Fruit fly (Drosophila melanogaster) whole organism, embryonic: Measurements from ENCODE around the gene CG6012.

Experiments used
- Adf1 ChIP-seq: fragments of 200-800 bp; sonication (Bioruptor generic); IDR thresholded peaks from 2 replicates; pipeline ENCODE4 v1.3.6; 2022; ENCODE audit warnings: missing biosample characterization, missing genetic modification characterization
- CG11695 ChIP-seq: fragments of 200-800 bp; sonication (Bioruptor generic); IDR thresholded peaks from 3 replicates; pipeline ENCODE4 v1.3.6; 2022; ENCODE audit warnings: missing biosample characterization, missing genetic modification characterization
- CG12071 ChIP-seq: fragments of 200-800 bp; sonication (Bioruptor generic); optimal IDR thresholded peaks from 3 replicates; lab custom pipeline; 2018; ENCODE audit warnings: missing biosample characterization, mild to moderate bottlenecking, missing genetic modification characterization
- CG12942 ChIP-seq: fragments of 200-800 bp; sonication (Bioruptor generic); optimal IDR thresholded peaks from 3 replicates; lab custom pipeline; 2016; ENCODE audit warnings: missing biosample characterization, missing genetic modification characterization
- CG13287 ChIP-seq: fragments of 200-800 bp; sonication (Bioruptor generic); IDR thresholded peaks from 2 replicates; pipeline ENCODE4 v1.3.6; 2022; ENCODE audit warnings: missing biosample characterization, missing genetic modification characterization; ENCODE audit not compliant: partially characterized antibody
- CG13775 ChIP-seq: fragments of 200-800 bp; sonication (Bioruptor generic); optimal IDR thresholded peaks from 3 replicates; lab custom pipeline; 2017; ENCODE audit warnings: missing biosample characterization, mild to moderate bottlenecking, missing genetic modification characterization
- CG14667 ChIP-seq: fragments of 200-800 bp; sonication (Bioruptor generic); IDR thresholded peaks from 2 replicates; pipeline ENCODE4 v1.3.6; 2022; ENCODE audit warnings: missing biosample characterization, missing genetic modification characterization
- CG14860 ChIP-seq: fragments of 200-800 bp; sonication (Bioruptor generic); IDR thresholded peaks from 3 replicates; pipeline ENCODE4 v1.3.6; 2022; ENCODE audit warnings: missing biosample characterization, missing genetic modification characterization; ENCODE audit not compliant: partially characterized antibody
- CG15514 ChIP-seq: fragments of 200-800 bp; sonication (Bioruptor generic); optimal IDR thresholded peaks from 3 replicates; lab custom pipeline; 2017; ENCODE audit warnings: missing biosample characterization, missing genetic modification characterization, mild to moderate bottlenecking, moderate library complexity, missing genetic modification reagents
- CG16779 ChIP-seq: fragments of 200-800 bp; sonication (Bioruptor generic); IDR thresholded peaks from 2 replicates; pipeline ENCODE4 v1.3.6; 2022; ENCODE audit warnings: missing biosample characterization, missing genetic modification characterization
- CG17568 ChIP-seq: fragments of 200-800 bp; sonication (Bioruptor generic); optimal IDR thresholded peaks from 2 replicates; lab custom pipeline; 2018; ENCODE audit warnings: missing biosample characterization, mild to moderate bottlenecking, missing genetic modification characterization, moderate library complexity
- CG17829 ChIP-seq: fragments of 200-800 bp; optimal IDR thresholded peaks from 2 replicates; lab custom pipeline; 2019; ENCODE audit warnings: missing biosample characterization, mild to moderate bottlenecking, missing genetic modification characterization, moderate library complexity
- CG18599 ChIP-seq: fragments of 200-800 bp; sonication (Bioruptor generic); optimal IDR thresholded peaks from 3 replicates; lab custom pipeline; 2017; ENCODE audit warnings: missing biosample characterization, missing genetic modification characterization, mild to moderate bottlenecking, moderate library complexity, missing genetic modification reagents
- CG2129 ChIP-seq: fragments of 200-800 bp; sonication (Bioruptor generic); IDR thresholded peaks from 2 replicates; pipeline ENCODE4 v1.3.6; 2022; ENCODE audit warnings: missing biosample characterization, missing genetic modification characterization; ENCODE audit not compliant: partially characterized antibody
- CG30020 ChIP-seq: fragments of 200-800 bp; optimal IDR thresholded peaks from 2 replicates; lab custom pipeline; 2019; ENCODE audit warnings: missing biosample characterization, mild to moderate bottlenecking, missing genetic modification characterization, moderate library complexity
- CG31441 ChIP-seq: fragments of 200-800 bp; sonication (Bioruptor generic); IDR thresholded peaks from 2 replicates; pipeline ENCODE4 v1.3.6; 2022; ENCODE audit warnings: missing biosample characterization, missing genetic modification characterization
- CG3281 ChIP-seq: fragments of 200-800 bp; sonication (Bioruptor generic); optimal IDR thresholded peaks from 3 replicates; lab custom pipeline; 2017; ENCODE audit warnings: missing biosample characterization, mild to moderate bottlenecking, missing genetic modification characterization
- CG4617 ChIP-seq: fragments of 200-800 bp; sonication (Bioruptor generic); optimal IDR thresholded peaks from 3 replicates; lab custom pipeline; 2016; ENCODE audit warnings: missing biosample characterization, missing genetic modification characterization, borderline replicate concordance
- CG7786 ChIP-seq: fragments of 200-800 bp; sonication (Bioruptor generic); optimal IDR thresholded peaks from 2 replicates; lab custom pipeline; 2016; ENCODE audit warnings: missing biosample characterization, missing genetic modification characterization
- CG7839 ChIP-seq: fragments of 200-800 bp; sonication (Bioruptor generic); optimal IDR thresholded peaks from 3 replicates; lab custom pipeline; 2018; ENCODE audit warnings: missing biosample characterization, mild to moderate bottlenecking, missing genetic modification characterization, moderate library complexity
- CG8944 ChIP-seq: fragments of 200-800 bp; sonication (Bioruptor generic); optimal IDR thresholded peaks from 3 replicates; lab custom pipeline; 2016; ENCODE audit warnings: missing biosample characterization, missing genetic modification characterization
- CG9215 ChIP-seq: fragments of 200-800 bp; sonication (Bioruptor generic); IDR thresholded peaks from 2 replicates; pipeline ENCODE4 v1.3.6; 2022; ENCODE audit warnings: missing biosample characterization, missing genetic modification characterization
- Dip2 ChIP-seq: fragments of 200-800 bp; sonication (Bioruptor generic); IDR thresholded peaks from 2 replicates; pipeline ENCODE4 v1.3.6; 2022; ENCODE audit warnings: missing biosample characterization, missing genetic modification characterization
- Hmx ChIP-seq: fragments of 200-800 bp; sonication (Bioruptor generic); optimal IDR thresholded peaks from 2 replicates; lab custom pipeline; 2016; ENCODE audit warnings: missing biosample characterization, missing genetic modification characterization
- MBD-R2 ChIP-seq: fragments of 200-800 bp; sonication (Bioruptor generic); IDR thresholded peaks from 2 replicates; pipeline ENCODE4 v1.3.6; 2022; ENCODE audit warnings: missing biosample characterization, missing genetic modification characterization
- MESR4 ChIP-seq: fragments of 200-800 bp; sonication (Bioruptor generic); optimal IDR thresholded peaks from 2 replicates; lab custom pipeline; 2018; ENCODE audit warnings: missing biosample characterization, mild to moderate bottlenecking, missing genetic modification characterization, moderate library complexity
- Mad ChIP-seq: fragments of 200-800 bp; sonication (Bioruptor generic); optimal IDR thresholded peaks from 2 replicates; lab custom pipeline; 2016; ENCODE audit warnings: missing biosample characterization, missing genetic modification characterization
- Myb ChIP-seq: fragments of 200-800 bp; sonication (Bioruptor generic); optimal IDR thresholded peaks from 2 replicates; lab custom pipeline; 2016; ENCODE audit warnings: missing biosample characterization, missing genetic modification characterization
- Nf-YC ChIP-seq: fragments of 200-800 bp; optimal IDR thresholded peaks from 3 replicates; lab custom pipeline; 2019; ENCODE audit warnings: missing biosample characterization, mild to moderate bottlenecking, missing genetic modification characterization, moderate library complexity
- Sry-δ ChIP-seq: fragments of 200-800 bp; sonication (Bioruptor generic); optimal IDR thresholded peaks from 2 replicates; lab custom pipeline; 2016; ENCODE audit warnings: missing biosample characterization, missing genetic modification characterization
- amos ChIP-seq: fragments of 200-800 bp; sonication (Bioruptor generic); IDR thresholded peaks from 2 replicates; pipeline ENCODE4 v1.3.6; 2022; ENCODE audit warnings: missing biosample characterization, missing genetic modification characterization; ENCODE audit not compliant: partially characterized antibody
- aop ChIP-seq: fragments of 200-800 bp; sonication (Bioruptor generic); IDR thresholded peaks from 2 replicates; pipeline ENCODE4 v1.3.6; 2022; ENCODE audit warnings: missing biosample characterization, missing genetic modification characterization
- bcd ChIP-seq: fragments of 200-800 bp; sonication (Bioruptor generic); optimal IDR thresholded peaks from 2 replicates; lab custom pipeline; 2017; ENCODE audit warnings: missing biosample characterization, mild to moderate bottlenecking, missing genetic modification characterization
- chif ChIP-seq, 2 experiments: fragments of 200-800 bp; sonication (Bioruptor generic); optimal IDR thresholded peaks; 3 replicates each; lab custom pipeline; 2016; ENCODE audit warnings: missing biosample characterization in 2 of 2, missing genetic modification characterization in 2 of 2
- chinmo ChIP-seq: fragments of 200-800 bp; sonication (Bioruptor generic); IDR thresholded peaks from 4 replicates; pipeline ENCODE4 v1.3.6; 2022; ENCODE audit warnings: missing biosample characterization, missing genetic modification characterization; ENCODE audit not compliant: partially characterized antibody
- crp ChIP-seq, 2 experiments: fragments of 200-800 bp; sonication (Bioruptor generic); optimal IDR thresholded peaks; 2 replicates in 1 of 2; 3 replicates in 1 of 2; lab custom pipeline; 2017; ENCODE audit warnings: missing biosample characterization in 2 of 2, missing genetic modification characterization in 2 of 2, mild to moderate bottlenecking in 1 of 2, moderate library complexity in 1 of 2
- dan ChIP-seq: fragments of 200-800 bp; sonication (Bioruptor generic); IDR thresholded peaks from 2 replicates; pipeline ENCODE4 v1.3.6; 2022; ENCODE audit warnings: missing biosample characterization, missing genetic modification characterization
- fd102C ChIP-seq: fragments of 200-800 bp; sonication (Bioruptor generic); optimal IDR thresholded peaks from 2 replicates; lab custom pipeline; 2018; ENCODE audit warnings: missing biosample characterization, mild to moderate bottlenecking, missing genetic modification characterization, moderate library complexity
- gem ChIP-seq: fragments of 200-800 bp; sonication (Bioruptor generic); optimal IDR thresholded peaks from 2 replicates; lab custom pipeline; 2019; ENCODE audit warnings: missing biosample characterization, mild to moderate bottlenecking, missing genetic modification characterization, moderate library complexity
- hth ChIP-seq: fragments of >200 bp; optimal IDR thresholded peaks from 2 replicates; lab custom pipeline; 2017; ENCODE audit warnings: inconsistent platforms
- knrl ChIP-seq: fragments of 200-800 bp; sonication (Bioruptor generic); IDR thresholded peaks from 3 replicates; pipeline ENCODE4 v1.3.6; 2022; ENCODE audit warnings: missing biosample characterization, missing genetic modification characterization; ENCODE audit not compliant: partially characterized antibody
- nau ChIP-seq: fragments of 200-800 bp; sonication (Bioruptor generic); optimal IDR thresholded peaks from 3 replicates; lab custom pipeline; 2017; ENCODE audit warnings: missing biosample characterization, mild to moderate bottlenecking, missing genetic modification characterization, missing genetic modification reagents
- peb ChIP-seq: fragments of 200-800 bp; sonication (Bioruptor generic); IDR thresholded peaks from 2 replicates; pipeline ENCODE4 v1.3.6; 2022; ENCODE audit warnings: missing biosample characterization, missing genetic modification characterization
- phol ChIP-seq: fragments of 200-800 bp; sonication (Bioruptor generic); optimal IDR thresholded peaks from 3 replicates; lab custom pipeline; 2018; ENCODE audit warnings: missing biosample characterization, mild to moderate bottlenecking, missing genetic modification characterization, moderate library complexity
- prd ChIP-seq, 3 experiments: fragments of >200 bp in 2 of 3; fragments of 200-800 bp in 1 of 3; sonication (Bioruptor generic) in 1 of 3; optimal IDR thresholded peaks in 2 of 3; IDR thresholded peaks in 1 of 3; 2 replicates in 2 of 3; 3 replicates in 1 of 3; pipeline versions ENCODE4 v1.3.6 to Lab custom; 2017 to 2022; ENCODE audit warnings: missing biosample characterization in 1 of 3, missing genetic modification characterization in 1 of 3
- stc ChIP-seq: fragments of 200-800 bp; sonication (Bioruptor generic); IDR thresholded peaks from 2 replicates; pipeline ENCODE4 v1.3.6; 2022; ENCODE audit warnings: missing biosample characterization, missing genetic modification characterization
- tap ChIP-seq: fragments of 200-800 bp; optimal IDR thresholded peaks from 3 replicates; lab custom pipeline; 2019; ENCODE audit warnings: missing biosample characterization, mild to moderate bottlenecking, missing genetic modification characterization, moderate library complexity
- unpg ChIP-seq: fragments of 200-800 bp; sonication (Bioruptor generic); optimal IDR thresholded peaks from 3 replicates; lab custom pipeline; 2018; ENCODE audit warnings: missing biosample characterization, mild to moderate bottlenecking, missing genetic modification characterization, moderate library complexity
- wdn ChIP-seq: fragments of 200-800 bp; sonication (Bioruptor generic); IDR thresholded peaks from 2 replicates; pipeline ENCODE4 v1.3.6; 2022; ENCODE audit warnings: missing biosample characterization, missing genetic modification characterization
- z ChIP-seq: fragments of 200-800 bp; sonication (Bioruptor generic); IDR thresholded peaks from 3 replicates; pipeline ENCODE4 v1.3.6; 2022; ENCODE audit warnings: missing biosample characterization, missing genetic modification characterization

CG6012 gene

dm6 chr2L:16879288-16879687, 18.0 kb upstream of the CG6012 start, which contains the start of the genes CG32832, CG31743 and CG34313 (continued):
- TF ChIP-seq dan (GFP tag; lab: Robert Waterston, UW): no peak
- peak; percentile 74 for TF ChIP-seq knrl (GFP tag; lab: Robert Waterston, UW)
- TF ChIP-seq CG31441 (GFP tag; lab: Robert Waterston, UW): no peak
- TF ChIP-seq peb (GFP tag; lab: Robert Waterston, UW): no peak
- no peak for TF ChIP-seq unpg (GFP tag; lab: Kevin White, UChicago)
- TF ChIP-seq CG14667 (GFP tag; lab: Robert Waterston, UW): no peak
- TF ChIP-seq wdn (GFP tag; lab: Robert Waterston, UW): no peak
- TF ChIP-seq CG14860 (GFP tag; lab: Robert Waterston, UW): 0 out of 3 replicates have a peak, but pooled peaks have one; percentile 40
- TF ChIP-seq bcd (GFP tag; lab: Kevin White, UChicago): no peak
- TF ChIP-seq MBD-R2 (GFP tag; lab: Robert Waterston, UW): peak; percentile 88
- no peak for TF ChIP-seq CG9215 (GFP tag; lab: Robert Waterston, UW)
- TF ChIP-seq CG12942: no peak
- TF ChIP-seq CG2129 (GFP tag; lab: Robert Waterston, UW): peak; percentile 28
- no peak for TF ChIP-seq stc (GFP tag; lab: Robert Waterston, UW)
- TF ChIP-seq CG17829: peak; percentile 24
- TF ChIP-seq CG18599 (GFP tag; lab: Kevin White, UChicago): no peak
- TF ChIP-seq hth (lab: Kevin White, UChicago): no peak
- peak; percentile 78; the same call in 1 of the 2 replicates for TF ChIP-seq amos (GFP tag; lab: Robert Waterston, UW)
- TF ChIP-seq Nf-YC: peak; percentile 30
- TF ChIP-seq CG12071 (GFP tag; lab: Kevin White, UChicago): no peak
- TF ChIP-seq Dip2: no peak
- TF ChIP-seq prd (optimal IDR thresholded peaks at IDR 0.05; lab: Kevin White, UChicago): no peak
- no peak for TF ChIP-seq prd (GFP tag; IDR thresholded peaks at IDR 0.05; lab: Robert Waterston, UW)
- no peak for TF ChIP-seq CG3281 (GFP tag; lab: Kevin White, UChicago)
- TF ChIP-seq tap (tag; lab: Kevin White, UChicago): no peak
- peak; percentile 44 for TF ChIP-seq CG15514
- TF ChIP-seq CG13775 (GFP tag; lab: Kevin White, UChicago): no peak
- TF ChIP-seq CG8944 (GFP tag; lab: Kevin White, UChicago): no peak
- no peak for TF ChIP-seq aop
- no peak for TF ChIP-seq CG7839 (tag; lab: Kevin White, UChicago)
- TF ChIP-seq nau: peak; percentile 32
- peak; percentile 90 for TF ChIP-seq CG13287 (GFP tag; lab: Robert Waterston, UW)
- TF ChIP-seq chif (GFP tag; optimal IDR thresholded peaks at IDR 0.05; lab: Kevin White, UChicago): no peak
- peak; percentile 77 to 97 for TF ChIP-seq crp (GFP tag; optimal IDR thresholded peaks at IDR 0.05; lab: Kevin White, UChicago)
- TF ChIP-seq Sry-δ: peak; percentile 95
- peak; percentile 38 for TF ChIP-seq MESR4 (GFP tag; lab: Kevin White, UChicago)
- no peak for TF ChIP-seq Hmx (GFP tag; lab: Kevin White, UChicago)
- no peak for TF ChIP-seq CG17568 (GFP tag; lab: Kevin White, UChicago)
- TF ChIP-seq CG30020 (tag; lab: Kevin White, UChicago): no peak
- TF ChIP-seq fd102C (GFP tag; lab: Kevin White, UChicago): no peak
- TF ChIP-seq CG11695: no peak
- no peak for TF ChIP-seq Adf1 (GFP tag; lab: Robert Waterston, UW)
- TF ChIP-seq CG7786 (GFP tag; lab: Kevin White, UChicago): no peak
- TF ChIP-seq CG4617 (GFP tag; lab: Kevin White, UChicago): peak; percentile 65
- TF ChIP-seq Myb (GFP tag; lab: Kevin White, UChicago): peak; percentile 88
- TF ChIP-seq phol: no peak
- TF ChIP-seq CG16779 (GFP tag; lab: Robert Waterston, UW): no peak
- no peak for TF ChIP-seq Mad (GFP tag; lab: Kevin White, UChicago)
- no peak for TF ChIP-seq z
- peak; percentile 79; the same call in 3 of the 4 replicates for TF ChIP-seq chinmo (GFP tag; lab: Robert Waterston, UW)
- no peak for TF ChIP-seq gem
